Fruit fly (Drosophila melanogaster) whole organism, embryonic: ENCODE results near the gene Usp10.
A peak's percentile ranks its signal among the peaks of the same experiment; 100 is the strongest.

Experiments used
- Awh ChIP-seq: fragments of 200-800 bp; sonication (Bioruptor generic); IDR thresholded peaks from 2 replicates; pipeline ENCODE4, ENCODE4 v1.3.6; 2022; ENCODE audit warnings: missing biosample characterization, missing genetic modification characterization
- B-H2 ChIP-seq: fragments of 200-800 bp; sonication (Bioruptor generic); optimal IDR thresholded peaks from 2 replicates; lab custom pipeline; 2018; ENCODE audit warnings: missing biosample characterization, mild to moderate bottlenecking, missing genetic modification characterization
- Bgb ChIP-seq: fragments of 200-800 bp; sonication (Bioruptor generic); IDR thresholded peaks from 2 replicates; pipeline ENCODE4 v1.3.6; 2022; ENCODE audit warnings: missing biosample characterization, missing genetic modification characterization; ENCODE audit not compliant: partially characterized antibody
- CG11696 ChIP-seq: fragments of 200-800 bp; sonication (Bioruptor generic); IDR thresholded peaks from 2 replicates; pipeline ENCODE4 v1.3.6; 2022; ENCODE audit warnings: missing biosample characterization, missing genetic modification characterization
- CG12155 ChIP-seq: fragments of 200-800 bp; sonication (Bioruptor generic); optimal IDR thresholded peaks from 3 replicates; lab custom pipeline; 2016; ENCODE audit warnings: missing biosample characterization, missing genetic modification characterization
- CG12299 ChIP-seq: fragments of 200-800 bp; sonication (Bioruptor generic); optimal IDR thresholded peaks from 2 replicates; lab custom pipeline; 2018; ENCODE audit warnings: missing biosample characterization, mild to moderate bottlenecking, missing genetic modification characterization
- CG13287 ChIP-seq: fragments of 200-800 bp; sonication (Bioruptor generic); IDR thresholded peaks from 2 replicates; pipeline ENCODE4 v1.3.6; 2022; ENCODE audit warnings: missing biosample characterization, missing genetic modification characterization; ENCODE audit not compliant: partially characterized antibody
- CG14667 ChIP-seq: fragments of 200-800 bp; sonication (Bioruptor generic); IDR thresholded peaks from 2 replicates; pipeline ENCODE4 v1.3.6; 2022; ENCODE audit warnings: missing biosample characterization, missing genetic modification characterization
- CG14710 ChIP-seq: fragments of 200-800 bp; sonication (Bioruptor generic); optimal IDR thresholded peaks from 3 replicates; lab custom pipeline; 2019; ENCODE audit warnings: missing biosample characterization, mild to moderate bottlenecking, missing genetic modification characterization, moderate library complexity
- CG15514 ChIP-seq: fragments of 200-800 bp; sonication (Bioruptor generic); optimal IDR thresholded peaks from 3 replicates; lab custom pipeline; 2017; ENCODE audit warnings: missing biosample characterization, missing genetic modification characterization, mild to moderate bottlenecking, moderate library complexity, missing genetic modification reagents
- CG1602 ChIP-seq: fragments of 200-800 bp; sonication (Bioruptor generic); optimal IDR thresholded peaks from 3 replicates; lab custom pipeline; 2016; ENCODE audit warnings: missing biosample characterization, missing genetic modification characterization
- CG1603 ChIP-seq: fragments of 200-800 bp; sonication (Bioruptor generic); optimal IDR thresholded peaks from 2 replicates; lab custom pipeline; 2019; ENCODE audit warnings: missing biosample characterization, mild to moderate bottlenecking, missing genetic modification characterization, moderate library complexity
- CG16815 ChIP-seq: fragments of 200-800 bp; sonication (Bioruptor generic); optimal IDR thresholded peaks from 3 replicates; lab custom pipeline; 2017; ENCODE audit warnings: missing biosample characterization, mild to moderate bottlenecking, missing genetic modification characterization
- CG17186 ChIP-seq: fragments of 200-800 bp; sonication (Bioruptor generic); optimal IDR thresholded peaks from 3 replicates; lab custom pipeline; 2017; ENCODE audit warnings: missing biosample characterization, missing genetic modification reagents, missing genetic modification characterization
- CG18262 ChIP-seq: fragments of 200-800 bp; optimal IDR thresholded peaks from 3 replicates; lab custom pipeline; 2019; ENCODE audit warnings: missing biosample characterization, mild to moderate bottlenecking, missing genetic modification characterization, moderate library complexity
- CG2116 ChIP-seq: fragments of 200-800 bp; sonication (Bioruptor generic); optimal IDR thresholded peaks from 3 replicates; lab custom pipeline; 2018; ENCODE audit warnings: missing biosample characterization, mild to moderate bottlenecking, missing genetic modification characterization
- CG2889 ChIP-seq: fragments of 200-800 bp; sonication (Bioruptor generic); IDR thresholded peaks from 3 replicates; pipeline ENCODE4 v1.3.6; 2022; ENCODE audit warnings: missing biosample characterization, missing genetic modification characterization
- CG7372 ChIP-seq: fragments of 200-800 bp; sonication (Bioruptor generic); IDR thresholded peaks from 2 replicates; pipeline ENCODE4 v1.3.6; 2022; ENCODE audit warnings: missing biosample characterization, missing genetic modification characterization
- CG9215 ChIP-seq: fragments of 200-800 bp; sonication (Bioruptor generic); IDR thresholded peaks from 2 replicates; pipeline ENCODE4 v1.3.6; 2022; ENCODE audit warnings: missing biosample characterization, missing genetic modification characterization
- CG9609 ChIP-seq: fragments of 200-800 bp; sonication (Bioruptor generic); optimal IDR thresholded peaks from 3 replicates; lab custom pipeline; 2016; ENCODE audit warnings: missing biosample characterization, missing genetic modification characterization
- CG9727 ChIP-seq: fragments of 200-800 bp; sonication (Bioruptor generic); optimal IDR thresholded peaks from 3 replicates; lab custom pipeline; 2017; ENCODE audit warnings: missing biosample characterization, mild to moderate bottlenecking, missing genetic modification characterization
- CG9797 ChIP-seq: fragments of 200-800 bp; sonication (Bioruptor generic); optimal IDR thresholded peaks from 3 replicates; lab custom pipeline; 2018; ENCODE audit warnings: missing biosample characterization, mild to moderate bottlenecking, missing genetic modification characterization
- D19A ChIP-seq: fragments of 200-800 bp; optimal IDR thresholded peaks from 3 replicates; lab custom pipeline; 2019; ENCODE audit warnings: missing biosample characterization, mild to moderate bottlenecking, missing genetic modification characterization, moderate library complexity
- Dp ChIP-seq: fragments of 200-800 bp; sonication (Bioruptor generic); optimal IDR thresholded peaks from 2 replicates; lab custom pipeline; 2018; ENCODE audit warnings: missing biosample characterization, mild to moderate bottlenecking, missing genetic modification characterization, moderate library complexity
- Drgx ChIP-seq: fragments of 200-800 bp; sonication (Bioruptor generic); IDR thresholded peaks from 2 replicates; pipeline ENCODE4 v1.3.6; 2022; ENCODE audit warnings: missing biosample characterization, missing genetic modification characterization
- Hmx ChIP-seq: fragments of 200-800 bp; sonication (Bioruptor generic); optimal IDR thresholded peaks from 2 replicates; lab custom pipeline; 2016; ENCODE audit warnings: missing biosample characterization, missing genetic modification characterization
- Hsf ChIP-seq: fragments of 200-800 bp; sonication (Bioruptor generic); optimal IDR thresholded peaks from 3 replicates; lab custom pipeline; 2016; ENCODE audit warnings: missing biosample characterization, missing genetic modification characterization
- MESR4 ChIP-seq: fragments of 200-800 bp; sonication (Bioruptor generic); optimal IDR thresholded peaks from 2 replicates; lab custom pipeline; 2018; ENCODE audit warnings: missing biosample characterization, mild to moderate bottlenecking, missing genetic modification characterization, moderate library complexity
- Mes4 ChIP-seq: fragments of 200-800 bp; sonication (Bioruptor generic); optimal IDR thresholded peaks from 2 replicates; lab custom pipeline; 2016; ENCODE audit warnings: missing biosample characterization, missing genetic modification characterization
- Pdp1 ChIP-seq, 2 experiments: fragments of 200-800 bp; sonication (Bioruptor generic); optimal IDR thresholded peaks; 3 replicates each; lab custom pipeline; 2016; ENCODE audit warnings: missing biosample characterization in 2 of 2, missing genetic modification characterization in 2 of 2, mild to moderate bottlenecking in 1 of 2, moderate library complexity in 1 of 2
- Sox102F ChIP-seq: fragments of 200-800 bp; sonication (Bioruptor generic); optimal IDR thresholded peaks from 2 replicates; lab custom pipeline; 2018; ENCODE audit warnings: missing biosample characterization, mild to moderate bottlenecking, missing genetic modification characterization, moderate library complexity
- Sry-β ChIP-seq: fragments of 200-800 bp; sonication (Bioruptor generic); optimal IDR thresholded peaks from 2 replicates; lab custom pipeline; 2018; ENCODE audit warnings: missing biosample characterization, mild to moderate bottlenecking, missing genetic modification characterization, moderate library complexity
- bowl ChIP-seq: fragments of 200-800 bp; sonication (Bioruptor generic); IDR thresholded peaks from 2 replicates; pipeline ENCODE4 v1.3.6; 2022; ENCODE audit warnings: missing biosample characterization, missing genetic modification characterization
- bsh ChIP-seq, 2 experiments: fragments of 200-800 bp; sonication (Bioruptor generic); optimal IDR thresholded peaks; 2 replicates each; lab custom pipeline; 2017 to 2018; ENCODE audit warnings: mild to moderate bottlenecking in 2 of 2, missing biosample characterization in 2 of 2, missing genetic modification characterization in 2 of 2, moderate library complexity in 1 of 2
- croc ChIP-seq: fragments of 200-800 bp; sonication (Bioruptor generic); conservative IDR thresholded peaks from 3 replicates; pipeline ENCODE4 v1.3.6; 2022; ENCODE audit warnings: missing biosample characterization, missing genetic modification characterization
- disco-r ChIP-seq: fragments of 200-800 bp; sonication (Bioruptor generic); optimal IDR thresholded peaks from 2 replicates; lab custom pipeline; 2016; ENCODE audit warnings: missing biosample characterization, missing genetic modification characterization
- dmrt99B ChIP-seq: fragments of 200-800 bp; sonication (Bioruptor generic); optimal IDR thresholded peaks from 2 replicates; lab custom pipeline; 2018; ENCODE audit warnings: missing biosample characterization, mild to moderate bottlenecking, missing genetic modification characterization, moderate library complexity
- hb ChIP-seq: fragments of 200-800 bp; sonication (Bioruptor generic); IDR thresholded peaks from 3 replicates; pipeline ENCODE4 v1.3.6; 2022; ENCODE audit warnings: missing biosample characterization, missing genetic modification characterization; ENCODE audit not compliant: partially characterized antibody
- lmd ChIP-seq: fragments of 200-800 bp; sonication (Bioruptor generic); IDR thresholded peaks from 2 replicates; pipeline ENCODE4 v1.3.6; 2022; ENCODE audit warnings: missing biosample characterization, missing genetic modification characterization
- nom ChIP-seq: fragments of 200-800 bp; sonication (Bioruptor generic); optimal IDR thresholded peaks from 2 replicates; lab custom pipeline; 2017; ENCODE audit warnings: missing biosample characterization, missing genetic modification characterization, mild to moderate bottlenecking, moderate library complexity, missing genetic modification reagents
- odd ChIP-seq: fragments of 200-800 bp; sonication (Bioruptor generic); optimal IDR thresholded peaks from 2 replicates; lab custom pipeline; 2017; ENCODE audit warnings: missing biosample characterization, mild to moderate bottlenecking, missing genetic modification characterization
- pan ChIP-seq, 4 experiments: fragments of >200 bp in 3 of 4; fragments of 200-800 bp in 1 of 4; sonication (Bioruptor generic) in 1 of 4; optimal IDR thresholded peaks in 3 of 4; IDR thresholded peaks in 1 of 4; 2 replicates each; pipeline versions ENCODE4 v1.3.6 to Lab custom; 2017 to 2022; ENCODE audit warnings: missing biosample characterization in 2 of 4, missing genetic modification characterization in 2 of 4, mixed read lengths in 1 of 4
- pzg ChIP-seq: fragments of 200-800 bp; sonication (Bioruptor generic); optimal IDR thresholded peaks from 3 replicates; lab custom pipeline; 2018; ENCODE audit warnings: missing biosample characterization, mild to moderate bottlenecking, missing genetic modification characterization, moderate library complexity
- sens ChIP-seq: fragments of 200-800 bp; sonication (Bioruptor generic); peaks from one replicate; lab custom pipeline; 2016; ENCODE audit warnings: missing biosample characterization, missing genetic modification characterization
- unc-4 ChIP-seq: fragments of 200-800 bp; sonication (Bioruptor generic); IDR thresholded peaks from 2 replicates; pipeline ENCODE4 v1.3.6; 2022; ENCODE audit warnings: missing biosample characterization, missing genetic modification characterization; ENCODE audit not compliant: partially characterized antibody

Gene Usp10

dm6 chr3L:872389-872972, 782 bp downstream of the Usp10 start (continued):
- TF ChIP-seq CG11696 = no peak
- TF ChIP-seq bsh (GFP tag; optimal IDR thresholded peaks at IDR 0.05; lab: Kevin White, UChicago) = peak in 1 of 2 experiments; percentile 38
- no peak for TF ChIP-seq CG18262 (tag; lab: Kevin White, UChicago)
- TF ChIP-seq CG14667 (GFP tag; lab: Robert Waterston, UW) = no peak
- no peak for TF ChIP-seq Hmx (GFP tag; lab: Kevin White, UChicago)
- TF ChIP-seq CG9609 (GFP tag; lab: Kevin White, UChicago) = peak; percentile 50
- no peak for TF ChIP-seq CG7372 (GFP tag; lab: Robert Waterston, UW)
- TF ChIP-seq Sox102F (GFP tag; lab: Kevin White, UChicago) = peak; percentile 7
- peak; percentile 55 for TF ChIP-seq Hsf (GFP tag; lab: Kevin White, UChicago)
- TF ChIP-seq Drgx = no peak
- peak; percentile 19 for TF ChIP-seq Mes4 (GFP tag; lab: Kevin White, UChicago)
- TF ChIP-seq CG1603 (tag; lab: Kevin White, UChicago) = peak; percentile 35
- TF ChIP-seq CG17186 (GFP tag; lab: Kevin White, UChicago) = peak; percentile 59
- TF ChIP-seq dmrt99B (tag; lab: Kevin White, UChicago) = peak; percentile 7
- TF ChIP-seq croc (GFP tag; lab: Robert Waterston, UW) = no peak
- TF ChIP-seq CG14710 (tag; lab: Kevin White, UChicago) = peak; percentile 45
- no peak for TF ChIP-seq CG12299 (tag; lab: Kevin White, UChicago)
- no peak for TF ChIP-seq pan (optimal IDR thresholded peaks at IDR 0.05; lab: Kevin White, UChicago)
- peak in 1 of 2 experiments; percentile 46 for TF ChIP-seq pan (GFP tag; optimal IDR thresholded peaks at IDR 0.05 in 1 of 2, IDR thresholded peaks at IDR 0.05 in 1 of 2)
- peak; percentile 71; the same call in 2 of the 3 replicates for TF ChIP-seq hb (GFP tag; lab: Robert Waterston, UW)
- no peak for TF ChIP-seq bowl
- TF ChIP-seq nom (GFP tag; lab: Kevin White, UChicago) = no peak
- peak; percentile 41 to 56 for TF ChIP-seq Pdp1 (GFP tag; optimal IDR thresholded peaks at IDR 0.05; lab: Kevin White, UChicago)
- TF ChIP-seq disco-r (GFP tag; lab: Kevin White, UChicago) = no peak
- TF ChIP-seq CG16815 (GFP tag; lab: Kevin White, UChicago) = no peak
- TF ChIP-seq B-H2 (GFP tag; lab: Kevin White, UChicago) = no peak
- TF ChIP-seq CG9215 (GFP tag; lab: Robert Waterston, UW) = peak; percentile 56
- TF ChIP-seq CG12155 = peak; percentile 41
- peak; percentile 79 for TF ChIP-seq CG13287 (GFP tag; lab: Robert Waterston, UW)
- peak; percentile 50; the same call in 1 of the 2 replicates for TF ChIP-seq lmd (GFP tag; lab: Robert Waterston, UW)
- TF ChIP-seq, all 482 proteins: peak for 211

- TF ChIP-seq CG1602 (GFP tag; lab: Kevin White, UChicago) (no peak), CG15514 (GFP tag; lab: Kevin White, UChicago) (no peak), Awh (GFP tag; lab: Robert Waterston, UW) (no peak), Sox102F (GFP tag; lab: Kevin White, UChicago) (no peak), pzg (GFP tag; lab: Kevin White, UChicago) (no peak), unc-4 (GFP tag; lab: Robert Waterston, UW) (no peak), Sry-β (GFP tag; lab: Kevin White, UChicago) (no peak), sens (GFP tag; lab: Kevin White, UChicago) (peak; percentile 7), CG9797 (no peak), CG2116 (GFP tag; lab: Kevin White, UChicago) (no peak), odd (no peak), CG9727 (GFP tag; lab: Kevin White, UChicago) (no peak), CG2889 (no peak), MESR4 (GFP tag; lab: Kevin White, UChicago) (no peak), D19A (tag; lab: Kevin White, UChicago) (peak; percentile 89), CG12155 (no peak), Bgb (GFP tag; lab: Robert Waterston, UW) (no peak), Dp (GFP tag; lab: Kevin White, UChicago) (no peak)
Observed at dm6 chr3L:875416-876011, 3.8 kb downstream of the Usp10 start.
